Fruit fly (Drosophila melanogaster): ENCODE results near the gene toc.

toc gene

DNA sequence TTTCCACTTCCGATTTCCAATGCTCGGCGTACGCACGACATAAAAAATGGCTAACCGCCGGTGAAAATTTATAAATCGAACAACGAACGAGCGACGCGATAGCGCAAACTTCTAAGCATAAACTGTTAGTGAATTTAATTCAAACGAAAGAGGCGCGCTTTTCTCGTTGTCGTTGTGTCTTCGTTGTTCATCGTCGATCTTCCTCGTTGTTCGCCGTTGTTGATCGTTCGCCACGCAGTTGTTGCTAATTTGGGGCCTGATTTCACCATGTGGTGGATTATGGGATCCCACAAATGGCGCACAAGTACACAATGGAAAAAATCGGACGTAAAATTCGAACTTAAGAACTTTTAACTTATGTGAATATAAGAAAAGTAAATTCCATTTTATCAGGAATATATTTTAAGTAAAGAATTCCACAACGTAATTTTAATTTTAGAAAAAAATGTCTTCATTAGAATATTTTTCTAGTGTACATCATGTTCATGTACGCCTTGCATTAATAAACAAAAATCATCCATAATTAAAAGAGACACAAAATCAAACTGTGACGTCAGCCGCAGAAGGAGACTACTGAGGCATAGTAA, 58.2 kb downstream of the toc start:
- TF ChIP-seq foxo (GFP tag; optimal IDR thresholded peaks at IDR 0.05) (peak in 1 of 2 experiments; percentile 58), N (GFP tag; optimal IDR thresholded peaks at IDR 0.05) (no peak), CG9705 (GFP tag; optimal IDR thresholded peaks at IDR 0.05) (no peak), sage (GFP tag; optimal IDR thresholded peaks at IDR 0.05) (no peak), dmrt93B (GFP tag; optimal IDR thresholded peaks at IDR 0.05) (no peak), dsf (GFP tag; optimal IDR thresholded peaks at IDR 0.05; ENCODE audit: borderline replicate concordance) (no peak), CrebA (GFP tag; optimal IDR thresholded peaks at IDR 0.05; ENCODE audit: borderline replicate concordance) (no peak), psq (GFP tag; optimal IDR thresholded peaks at IDR 0.05) (peak; percentile 38), h (GFP tag; optimal IDR thresholded peaks at IDR 0.05) (peak; percentile 66), Hnf4 (GFP tag; optimal IDR thresholded peaks at IDR 0.05) (peak; percentile 18), OdsH (GFP tag; optimal IDR thresholded peaks at IDR 0.05) (peak; percentile 57), GATAd (GFP tag; optimal IDR thresholded peaks at IDR 0.05) (no peak), HLH106 (tag; optimal IDR thresholded peaks at IDR 0.05) (peak; percentile 48), Hr83 (GFP tag; optimal IDR thresholded peaks at IDR 0.05; ENCODE audit: poor library complexity, severe bottlenecking) (no peak), sv (GFP tag; optimal IDR thresholded peaks at IDR 0.05) (peak; percentile 30), brk (GFP tag; optimal IDR thresholded peaks at IDR 0.05) (no peak), br (GFP tag; optimal IDR thresholded peaks at IDR 0.05) (peak; percentile 48), usp (GFP tag; optimal IDR thresholded peaks at IDR 0.05) (no peak), fru (GFP tag; optimal IDR thresholded peaks at IDR 0.05) (peak; percentile 48), ey (GFP tag; optimal IDR thresholded peaks at IDR 0.05) (peak; percentile 34), Dfd (GFP tag; optimal IDR thresholded peaks at IDR 0.05) (no peak), Mio (GFP tag; optimal IDR thresholded peaks at IDR 0.05) (no peak), Dif (GFP tag; optimal IDR thresholded peaks at IDR 0.05; ENCODE audit: partially characterized antibody) (no peak), rgr (GFP tag; optimal IDR thresholded peaks at IDR 0.05) (peak; percentile 54), Vsx2 (GFP tag; optimal IDR thresholded peaks at IDR 0.05; ENCODE audit: partially characterized antibody) (no peak), woc (GFP tag; optimal IDR thresholded peaks at IDR 0.05) (no peak), Jra (GFP tag; optimal IDR thresholded peaks at IDR 0.05) (no peak), lola (GFP tag; optimal IDR thresholded peaks at IDR 0.05) (no peak), Sp1 (GFP tag; optimal IDR thresholded peaks at IDR 0.05) (peak; percentile 27), jim (GFP tag; optimal IDR thresholded peaks at IDR 0.05) (no peak), Hr78 (GFP tag; optimal IDR thresholded peaks at IDR 0.05) (no peak)

DNA sequence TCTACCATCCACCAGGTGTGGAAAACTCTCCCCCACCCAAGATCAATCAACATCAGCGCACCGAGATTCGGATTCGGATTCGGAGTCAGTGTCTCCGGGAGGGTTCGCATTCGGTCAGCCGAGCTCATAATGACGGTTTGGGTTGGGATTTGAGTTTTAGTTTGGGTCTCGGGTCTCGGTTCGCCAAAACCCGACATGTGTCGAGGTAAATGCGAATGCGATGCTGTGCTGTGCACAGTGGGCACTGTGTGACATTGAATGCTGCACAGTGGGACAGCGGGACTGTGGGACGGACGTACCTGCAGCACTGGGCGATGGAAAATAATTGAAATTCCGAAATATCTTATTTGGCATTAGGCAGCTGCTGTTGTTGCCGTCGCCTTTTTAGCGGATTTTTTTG, 61.1 kb downstream of the toc start:
- TF ChIP-seq Vsx2 (GFP tag; optimal IDR thresholded peaks at IDR 0.05; ENCODE audit: partially characterized antibody), result no peak
- TF ChIP-seq Sp1 (GFP tag; optimal IDR thresholded peaks at IDR 0.05), result no peak
- TF ChIP-seq ey (GFP tag; optimal IDR thresholded peaks at IDR 0.05), result no peak
- TF ChIP-seq Dfd (GFP tag; optimal IDR thresholded peaks at IDR 0.05), result no peak
- no peak for TF ChIP-seq tai (GFP tag; optimal IDR thresholded peaks at IDR 0.05)
- TF ChIP-seq Dif (GFP tag; optimal IDR thresholded peaks at IDR 0.05; ENCODE audit: partially characterized antibody), result no peak

DNA sequence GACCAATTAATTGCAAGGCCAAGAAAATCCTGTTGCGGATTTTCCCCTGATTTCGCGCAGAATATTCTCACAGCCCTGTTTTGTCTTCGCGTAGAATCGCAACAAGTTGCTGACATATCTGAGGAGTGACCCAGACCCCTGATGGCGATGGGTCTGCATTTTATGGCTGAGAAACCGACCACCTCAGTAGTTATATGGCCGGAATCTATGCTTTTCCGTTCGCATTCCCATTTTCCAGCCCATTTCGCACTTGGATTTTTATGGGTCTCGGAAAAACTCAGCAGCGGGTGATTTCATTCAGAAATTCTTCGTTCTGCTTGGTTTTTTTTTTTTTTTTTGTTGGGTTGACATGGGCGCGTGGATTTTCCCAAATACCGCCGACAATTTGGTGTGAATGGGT, 61.7 kb downstream of the toc start:
- TF ChIP-seq dsf (GFP tag; optimal IDR thresholded peaks at IDR 0.05; ENCODE audit: borderline replicate concordance) (no peak), GATAd (GFP tag; optimal IDR thresholded peaks at IDR 0.05) (no peak), Myc (optimal IDR thresholded peaks at IDR 0.05) (no peak), sage (GFP tag; optimal IDR thresholded peaks at IDR 0.05) (no peak), dmrt93B (GFP tag; optimal IDR thresholded peaks at IDR 0.05) (no peak), CG9705 (GFP tag; optimal IDR thresholded peaks at IDR 0.05) (no peak), Hnf4 (GFP tag; optimal IDR thresholded peaks at IDR 0.05) (no peak), Abd-B (GFP tag; optimal IDR thresholded peaks at IDR 0.05) (no peak), pan (optimal IDR thresholded peaks at IDR 0.05) (no peak), jim (GFP tag; optimal IDR thresholded peaks at IDR 0.05) (no peak), Rel (GFP tag; optimal IDR thresholded peaks at IDR 0.05) (no peak), Rel (tag; optimal IDR thresholded peaks at IDR 0.05) (no peak), fru (GFP tag; optimal IDR thresholded peaks at IDR 0.05) (no peak), HLH106 (tag; optimal IDR thresholded peaks at IDR 0.05) (no peak), Dif (GFP tag; optimal IDR thresholded peaks at IDR 0.05; ENCODE audit: partially characterized antibody) (no peak), rgr (GFP tag; optimal IDR thresholded peaks at IDR 0.05) (no peak), lola (GFP tag; optimal IDR thresholded peaks at IDR 0.05) (no peak)

All from whole organism, wandering third instar larva.